Fruit fly (Drosophila melanogaster) whole organism, embryonic: ENCODE data around the gene miple1.

ENCODE experiments used
- CG10274 ChIP-seq: fragments of 200-800 bp; sonication (Bioruptor generic); optimal IDR thresholded peaks from 3 replicates; lab custom pipeline; 2017; ENCODE audit warnings: missing biosample characterization, mild to moderate bottlenecking, missing genetic modification characterization
- CG10431 ChIP-seq: fragments of 200-800 bp; sonication (Bioruptor generic); optimal IDR thresholded peaks from 3 replicates; lab custom pipeline; 2018; ENCODE audit warnings: missing biosample characterization, mild to moderate bottlenecking, missing genetic modification characterization
- CG10462 ChIP-seq: fragments of 200-800 bp; sonication (Bioruptor generic); optimal IDR thresholded peaks from 2 replicates; lab custom pipeline; 2016; ENCODE audit warnings: missing biosample characterization, missing genetic modification characterization
- CG10543 ChIP-seq: fragments of 200-800 bp; sonication (Bioruptor generic); optimal IDR thresholded peaks from 3 replicates; lab custom pipeline; 2017; ENCODE audit warnings: missing biosample characterization, mild to moderate bottlenecking, missing genetic modification characterization, moderate library complexity
- CG10654 ChIP-seq: fragments of 200-800 bp; sonication (Bioruptor generic); optimal IDR thresholded peaks from 2 replicates; lab custom pipeline; 2016; ENCODE audit warnings: missing biosample characterization, missing genetic modification characterization
- CG10979 ChIP-seq: fragments of 200-800 bp; sonication (Bioruptor generic); optimal IDR thresholded peaks from 2 replicates; lab custom pipeline; 2018; ENCODE audit warnings: missing biosample characterization, mild to moderate bottlenecking, missing genetic modification characterization, moderate library complexity
- CG11723 ChIP-seq: fragments of 200-800 bp; sonication (Bioruptor generic); optimal IDR thresholded peaks from 2 replicates; lab custom pipeline; 2017; ENCODE audit warnings: missing biosample characterization, mild to moderate bottlenecking, missing genetic modification characterization
- CG12155 ChIP-seq: fragments of 200-800 bp; sonication (Bioruptor generic); optimal IDR thresholded peaks from 3 replicates; lab custom pipeline; 2016; ENCODE audit warnings: missing biosample characterization, missing genetic modification characterization
- CG1233 ChIP-seq: fragments of 200-800 bp; sonication (Bioruptor generic); optimal IDR thresholded peaks from 4 replicates; lab custom pipeline; 2018; ENCODE audit warnings: missing biosample characterization, mild to moderate bottlenecking, missing genetic modification characterization
- CG13123 ChIP-seq: fragments of 200-800 bp; sonication (Bioruptor generic); optimal IDR thresholded peaks from 2 replicates; lab custom pipeline; 2016; ENCODE audit warnings: missing biosample characterization, missing genetic modification characterization
- CG15601 ChIP-seq: fragments of 200-800 bp; sonication (Bioruptor generic); optimal IDR thresholded peaks from 3 replicates; lab custom pipeline; 2019; ENCODE audit warnings: missing biosample characterization, mild to moderate bottlenecking, missing genetic modification characterization, moderate library complexity
- CG2116 ChIP-seq: fragments of 200-800 bp; sonication (Bioruptor generic); optimal IDR thresholded peaks from 3 replicates; lab custom pipeline; 2018; ENCODE audit warnings: missing biosample characterization, mild to moderate bottlenecking, missing genetic modification characterization
- CG2889 ChIP-seq: fragments of 200-800 bp; sonication (Bioruptor generic); IDR thresholded peaks from 3 replicates; pipeline ENCODE4 v1.3.6; 2022; ENCODE audit warnings: missing biosample characterization, missing genetic modification characterization
- CG30020 ChIP-seq: fragments of 200-800 bp; optimal IDR thresholded peaks from 2 replicates; lab custom pipeline; 2019; ENCODE audit warnings: missing biosample characterization, mild to moderate bottlenecking, missing genetic modification characterization, moderate library complexity
- CG31388 ChIP-seq: fragments of 200-800 bp; sonication (Bioruptor generic); optimal IDR thresholded peaks from 2 replicates; lab custom pipeline; 2016; ENCODE audit warnings: missing biosample characterization, missing genetic modification characterization
- CG3726 ChIP-seq: fragments of 200-800 bp; sonication (Bioruptor generic); IDR thresholded peaks from 3 replicates; pipeline ENCODE4, ENCODE4 v1.3.6; 2022; ENCODE audit warnings: missing biosample characterization, missing genetic modification characterization
- CG3847 ChIP-seq: fragments of 200-800 bp; sonication (Bioruptor generic); IDR thresholded peaks from 2 replicates; pipeline ENCODE4 v1.3.6; 2022; ENCODE audit warnings: missing biosample characterization, missing genetic modification characterization
- CG4424 ChIP-seq: fragments of 200-800 bp; sonication (Bioruptor generic); optimal IDR thresholded peaks from 3 replicates; lab custom pipeline; 2016; ENCODE audit warnings: missing biosample characterization, missing genetic modification characterization
- CG4820 ChIP-seq: fragments of 200-800 bp; sonication (Bioruptor generic); optimal IDR thresholded peaks from 3 replicates; lab custom pipeline; 2016; ENCODE audit warnings: missing biosample characterization, missing genetic modification characterization
- CG6683 ChIP-seq: fragments of 200-800 bp; sonication (Bioruptor generic); optimal IDR thresholded peaks from 2 replicates; lab custom pipeline; 2017; ENCODE audit warnings: missing biosample characterization, mild to moderate bottlenecking, missing genetic modification characterization, missing genetic modification reagents
- CG6854 ChIP-seq: fragments of 200-800 bp; sonication (Bioruptor generic); optimal IDR thresholded peaks from 3 replicates; lab custom pipeline; 2017; ENCODE audit warnings: missing biosample characterization, mild to moderate bottlenecking, missing genetic modification characterization
- CG7556 ChIP-seq: fragments of 200-800 bp; sonication (Bioruptor generic); optimal IDR thresholded peaks from 2 replicates; lab custom pipeline; 2017; ENCODE audit warnings: missing biosample characterization, mild to moderate bottlenecking, missing genetic modification characterization
- CG7745 ChIP-seq: fragments of 200-800 bp; sonication (Bioruptor generic); optimal IDR thresholded peaks from 2 replicates; lab custom pipeline; 2018; ENCODE audit warnings: missing biosample characterization, mild to moderate bottlenecking, missing genetic modification characterization, moderate library complexity
- CG7928 ChIP-seq: fragments of 200-800 bp; sonication (Bioruptor generic); optimal IDR thresholded peaks from 2 replicates; lab custom pipeline; 2017; ENCODE audit warnings: missing biosample characterization, mild to moderate bottlenecking, missing genetic modification characterization
- CG8359 ChIP-seq: fragments of 200-800 bp; sonication (Bioruptor generic); optimal IDR thresholded peaks from 2 replicates; lab custom pipeline; 2017; ENCODE audit warnings: missing biosample characterization, mild to moderate bottlenecking, missing genetic modification characterization, borderline replicate concordance
- CG8944 ChIP-seq: fragments of 200-800 bp; sonication (Bioruptor generic); optimal IDR thresholded peaks from 3 replicates; lab custom pipeline; 2016; ENCODE audit warnings: missing biosample characterization, missing genetic modification characterization
- HmgD ChIP-seq: fragments of 200-800 bp; sonication (Bioruptor generic); optimal IDR thresholded peaks from 3 replicates; lab custom pipeline; 2016; ENCODE audit warnings: missing biosample characterization, missing genetic modification characterization
- Kr ChIP-seq: fragments of 200-800 bp; sonication (Bioruptor generic); optimal IDR thresholded peaks from 2 replicates; lab custom pipeline; 2017; ENCODE audit warnings: missing biosample characterization, mild to moderate bottlenecking, missing genetic modification characterization
- Lim3 ChIP-seq: fragments of 200-800 bp; sonication (Bioruptor generic); IDR thresholded peaks from 2 replicates; pipeline ENCODE4 v1.3.6; 2022; ENCODE audit warnings: missing biosample characterization, missing genetic modification characterization
- Max ChIP-seq: fragments of 200-800 bp; sonication (Bioruptor generic); optimal IDR thresholded peaks from 2 replicates; lab custom pipeline; 2016; ENCODE audit warnings: missing biosample characterization, mild to moderate bottlenecking, missing genetic modification characterization
- Neu2 ChIP-seq: fragments of 200-800 bp; sonication (Bioruptor generic); optimal IDR thresholded peaks from 3 replicates; lab custom pipeline; 2016; ENCODE audit warnings: missing biosample characterization, missing genetic modification characterization, borderline replicate concordance
- Ravus ChIP-seq: fragments of 200-800 bp; sonication (Bioruptor generic); IDR thresholded peaks from 2 replicates; pipeline ENCODE4 v1.3.6; 2022; ENCODE audit warnings: missing biosample characterization, missing genetic modification characterization
- Xbp1 ChIP-seq: fragments of 200-800 bp; sonication (Bioruptor generic); optimal IDR thresholded peaks from 3 replicates; lab custom pipeline; 2016; ENCODE audit warnings: missing biosample characterization, mild to moderate bottlenecking, missing genetic modification characterization
- cad ChIP-seq: fragments of >200 bp; optimal IDR thresholded peaks from 2 replicates; lab custom pipeline; 2017; ENCODE audit warnings: missing biosample characterization, missing genetic modification characterization
- crol ChIP-seq: fragments of 200-800 bp; sonication (Bioruptor generic); IDR thresholded peaks from 2 replicates; pipeline ENCODE4 v1.3.6; 2022; ENCODE audit warnings: missing biosample characterization, missing genetic modification characterization
- cwo ChIP-seq: fragments of 200-800 bp; sonication (Bioruptor generic); optimal IDR thresholded peaks from 3 replicates; lab custom pipeline; 2017; ENCODE audit warnings: missing biosample characterization, missing genetic modification characterization, mild to moderate bottlenecking, moderate library complexity, missing genetic modification reagents
- danr ChIP-seq: fragments of 200-800 bp; sonication (Bioruptor generic); IDR thresholded peaks from 2 replicates; pipeline ENCODE4 v1.3.6; 2022; ENCODE audit warnings: missing biosample characterization, missing genetic modification characterization
- fd96Cb ChIP-seq: fragments of 200-800 bp; sonication (Bioruptor generic); optimal IDR thresholded peaks from 2 replicates; lab custom pipeline; 2018; ENCODE audit warnings: missing biosample characterization, mild to moderate bottlenecking, missing genetic modification characterization, moderate library complexity
- fu2 ChIP-seq: fragments of 200-800 bp; sonication (Bioruptor generic); optimal IDR thresholded peaks from 2 replicates; lab custom pipeline; 2016; ENCODE audit warnings: missing biosample characterization, missing genetic modification characterization
- gsb-n ChIP-seq: fragments of 200-800 bp; sonication (Bioruptor generic); optimal IDR thresholded peaks from 3 replicates; lab custom pipeline; 2018; ENCODE audit warnings: missing biosample characterization, mild to moderate bottlenecking, missing genetic modification characterization
- ind ChIP-seq: fragments of 200-800 bp; sonication (Bioruptor generic); optimal IDR thresholded peaks from 3 replicates; lab custom pipeline; 2016; ENCODE audit warnings: missing biosample characterization, missing genetic modification characterization
- lmd ChIP-seq: fragments of 200-800 bp; sonication (Bioruptor generic); IDR thresholded peaks from 2 replicates; pipeline ENCODE4 v1.3.6; 2022; ENCODE audit warnings: missing biosample characterization, missing genetic modification characterization
- oc ChIP-seq: fragments of 200-800 bp; sonication (Bioruptor generic); optimal IDR thresholded peaks from 2 replicates; lab custom pipeline; 2018; ENCODE audit warnings: missing biosample characterization, mild to moderate bottlenecking, missing genetic modification characterization, moderate library complexity
- otp ChIP-seq: fragments of 200-800 bp; sonication (Bioruptor generic); IDR thresholded peaks from 3 replicates; pipeline ENCODE4, ENCODE4 v1.3.6; 2022; ENCODE audit warnings: missing biosample characterization, missing genetic modification characterization
- pb ChIP-seq: fragments of 200-800 bp; sonication (Bioruptor generic); optimal IDR thresholded peaks from 3 replicates; lab custom pipeline; 2016; ENCODE audit warnings: missing biosample characterization, missing genetic modification characterization
- rib ChIP-seq: fragments of 200-800 bp; sonication (Bioruptor generic); IDR thresholded peaks from 2 replicates; pipeline ENCODE4 v1.3.6; 2022; ENCODE audit warnings: missing biosample characterization, missing genetic modification characterization
- slp2 ChIP-seq: fragments of 200-800 bp; sonication (Bioruptor generic); optimal IDR thresholded peaks from 2 replicates; lab custom pipeline; 2016; ENCODE audit warnings: missing biosample characterization, missing genetic modification characterization
- tgo ChIP-seq: fragments of 200-800 bp; sonication (Bioruptor generic); IDR thresholded peaks from 3 replicates; pipeline ENCODE4 v1.3.6; 2022; ENCODE audit warnings: missing biosample characterization, missing genetic modification characterization
- vvl ChIP-seq: fragments of 200-800 bp; sonication (Bioruptor generic); IDR thresholded peaks from 2 replicates; pipeline ENCODE4 v1.3.6; 2022; ENCODE audit warnings: missing biosample characterization, missing genetic modification characterization
- zfh1 ChIP-seq: fragments of 200-800 bp; sonication (Bioruptor generic); IDR thresholded peaks from 3 replicates; pipeline ENCODE4 v1.3.6; 2022; ENCODE audit warnings: missing biosample characterization, missing genetic modification characterization

Gene miple1

DNA sequence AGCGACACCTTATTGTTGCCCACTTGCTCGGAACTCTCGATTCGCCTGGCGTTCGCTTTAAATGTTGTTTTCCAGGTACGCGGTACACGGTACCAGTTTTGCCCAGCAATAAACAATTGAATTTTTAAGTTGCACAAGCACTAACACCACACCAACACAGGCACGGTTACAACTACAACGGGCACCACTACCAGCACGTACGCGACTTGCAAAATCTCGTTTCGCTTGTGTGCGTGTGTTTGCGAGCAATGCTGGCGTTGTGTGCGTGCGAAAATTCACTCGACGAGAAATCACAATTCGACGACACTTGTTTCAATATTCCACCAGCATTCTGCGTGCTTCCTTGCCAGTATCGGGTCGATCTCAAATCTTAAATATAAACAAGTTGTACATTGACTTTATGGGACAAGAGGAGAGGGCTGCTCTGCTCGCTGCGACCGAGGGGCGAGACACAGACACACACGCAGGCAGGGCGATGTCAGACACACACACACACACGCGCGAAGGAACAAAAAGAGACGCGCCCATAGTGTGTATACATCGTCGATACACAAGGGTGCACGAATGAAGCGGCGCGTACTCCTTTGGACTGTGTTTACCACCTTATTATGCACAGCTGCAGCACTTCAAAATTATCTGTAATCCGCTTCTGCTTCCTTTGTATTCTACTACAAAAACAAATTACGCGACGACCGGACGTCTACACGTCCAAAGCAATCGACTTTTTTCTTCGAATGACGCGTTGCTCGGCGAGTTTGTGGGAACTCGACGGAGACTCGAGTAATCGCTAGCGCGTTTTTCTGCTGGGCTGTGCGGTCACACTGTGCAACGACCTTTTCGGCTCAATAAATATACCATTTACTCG, 52.3 kb downstream of the miple1 start, which contains the start of gene fwd (continued):
- peak; percentile 15 for TF ChIP-seq CG4424
- peak; percentile 89 for TF ChIP-seq rib (GFP tag; lab: Robert Waterston, UW)
- no peak for TF ChIP-seq CG11723
- no peak for TF ChIP-seq danr
- TF ChIP-seq CG10431 (GFP tag; lab: Kevin White, UChicago) = no peak
- peak; percentile 54 for TF ChIP-seq CG30020
- TF ChIP-seq lmd = no peak
- peak; percentile 20 for TF ChIP-seq CG6683 (GFP tag; lab: Kevin White, UChicago)
- TF ChIP-seq ind = no peak
- TF ChIP-seq slp2 = no peak
- peak; percentile 52 for TF ChIP-seq CG15601 (tag; lab: Kevin White, UChicago)
- TF ChIP-seq oc (tag; lab: Kevin White, UChicago) = peak; percentile 69
- peak; percentile 85 for TF ChIP-seq HmgD (GFP tag; lab: Kevin White, UChicago)
- peak; percentile 40 for TF ChIP-seq cad (GFP tag; lab: Kevin White, UChicago)
- TF ChIP-seq pb = peak; percentile 26
- peak; percentile 11 for TF ChIP-seq CG7928
- TF ChIP-seq CG3726 (GFP tag; lab: Robert Waterston, UW) = no peak
- peak; percentile 74 for TF ChIP-seq CG2116 (GFP tag; lab: Kevin White, UChicago)
- no peak for TF ChIP-seq CG13123
- TF ChIP-seq CG3847 (GFP tag; lab: Robert Waterston, UW) = peak; percentile 69
- no peak for TF ChIP-seq Kr (GFP tag; lab: Kevin White, UChicago)
- TF ChIP-seq Lim3 (GFP tag; lab: Robert Waterston, UW) = no peak
- TF ChIP-seq otp (GFP tag; lab: Robert Waterston, UW) = no peak
- peak; percentile 45; the same call in 1 of the 2 replicates for TF ChIP-seq vvl
- TF ChIP-seq CG10654 (GFP tag; lab: Kevin White, UChicago) = no peak
- TF ChIP-seq CG1233 = peak; percentile 18
- TF ChIP-seq zfh1 = 0 out of 3 replicates have a peak, but pooled peaks have one; percentile 12
- TF ChIP-seq Neu2 (GFP tag; lab: Kevin White, UChicago) = no peak
- no peak for TF ChIP-seq tgo (GFP tag; lab: Robert Waterston, UW)
- TF ChIP-seq CG8944 (GFP tag; lab: Kevin White, UChicago) = no peak
- peak; percentile 89 for TF ChIP-seq crol (GFP tag; lab: Robert Waterston, UW)
- no peak for TF ChIP-seq CG31388 (GFP tag; lab: Kevin White, UChicago)
- no peak for TF ChIP-seq CG10274 (GFP tag; lab: Kevin White, UChicago)
- peak; percentile 100 for TF ChIP-seq CG12155
- no peak for TF ChIP-seq CG6854 (GFP tag; lab: Kevin White, UChicago)
- TF ChIP-seq fu2 = no peak
- peak; percentile 25 for TF ChIP-seq CG10979 (tag; lab: Kevin White, UChicago)
- TF ChIP-seq CG7745 (tag; lab: Kevin White, UChicago) = no peak
- no peak for TF ChIP-seq Ravus (GFP tag; lab: Robert Waterston, UW)
- peak; percentile 19 for TF ChIP-seq cwo (GFP tag; lab: Kevin White, UChicago)
- no peak for TF ChIP-seq fd96Cb (tag; lab: Kevin White, UChicago)
- TF ChIP-seq CG2889 = no peak
- TF ChIP-seq CG10543 (GFP tag; lab: Kevin White, UChicago) = peak; percentile 82
- peak; percentile 44 for TF ChIP-seq Max (GFP tag; lab: Kevin White, UChicago)
- TF ChIP-seq Xbp1 (GFP tag; lab: Kevin White, UChicago) = peak; percentile 31
- no peak for TF ChIP-seq CG8359 (GFP tag; lab: Kevin White, UChicago)
- TF ChIP-seq CG10462 (GFP tag; lab: Kevin White, UChicago) = no peak
- TF ChIP-seq CG4820 = no peak
- TF ChIP-seq CG7556 (GFP tag; lab: Kevin White, UChicago) = peak; percentile 19
- no peak for TF ChIP-seq gsb-n (tag; lab: Kevin White, UChicago)
